Worm (Caenorhabditis elegans) whole organism, mixed stage, embryonic: Measurements from ENCODE around the gene W02D7.12.

ENCODE experiments used
- elt-1 ChIP-seq: sonication (generic microtip); optimal IDR thresholded peaks from 2 replicates; lab custom pipeline; 2017; ENCODE audit warnings: missing genetic modification characterization, mild to moderate bottlenecking, missing compliant biosample characterization, antibody characterized with exemption, moderate library complexity, borderline replicate concordance; ENCODE audit not compliant: insufficient read depth
- lin-13 ChIP-seq: fragments of 150-350 bp; optimal IDR thresholded peaks from 2 replicates; lab custom pipeline; 2014; ENCODE audit warnings: missing biosample characterization, missing genetic modification characterization
- nhr-28 ChIP-seq: fragments of 150-350 bp; optimal IDR thresholded peaks from 2 replicates; lab custom pipeline; 2014; ENCODE audit warnings: missing biosample characterization, missing genetic modification characterization
- nhr-76 ChIP-seq: sonication (generic microtip); optimal IDR thresholded peaks from 2 replicates; lab custom pipeline; 2017; ENCODE audit warnings: missing biosample characterization, missing genetic modification characterization
- unc-62 ChIP-seq: fragments of 150-350 bp; optimal IDR thresholded peaks from 2 replicates; lab custom pipeline; 2014; ENCODE audit warnings: missing biosample characterization, missing genetic modification reagents, missing genetic modification characterization

- no peak for TF ChIP-seq elt-1
- no peak for TF ChIP-seq nhr-76 (tag; lab: Kevin White, UChicago)
- TF ChIP-seq nhr-28 (tag; lab: Kevin White, UChicago) = no peak
- TF ChIP-seq lin-13 = no peak
- TF ChIP-seq unc-62 (GFP tag; lab: Kevin White, UChicago) = no peak
These were observed 44.3 kb downstream of the W02D7.12 start, which contains the start of gene mom-2 for ce11 chrV:8355435-8356212.
